Worm (Caenorhabditis elegans) whole organism, late embryonic: ENCODE measurements around the gene F37C12.21.

Experiments
- F13H6.1 ChIP-seq: sonication (generic microtip); optimal IDR thresholded peaks from 2 replicates; lab custom pipeline; 2016; ENCODE audit warnings: missing genetic modification characterization, missing compliant biosample characterization
- ahr-1 ChIP-seq: sonication (generic microtip); optimal IDR thresholded peaks from 2 replicates; lab custom pipeline; 2016; ENCODE audit warnings: missing genetic modification characterization, missing compliant biosample characterization
- ama-1 ChIP-seq: fragments of 150-350 bp; optimal IDR thresholded peaks from 2 replicates; lab custom pipeline; 2014
- ceh-18 ChIP-seq: sonication (generic microtip); optimal IDR thresholded peaks from 2 replicates; lab custom pipeline; 2016; ENCODE audit warnings: missing genetic modification characterization, missing compliant biosample characterization
- ceh-19 ChIP-seq: fragments of 200-800 bp; sonication (Bioruptor generic); optimal IDR thresholded peaks from 2 replicates; lab custom pipeline; 2018; ENCODE audit warnings: mild to moderate bottlenecking, missing genetic modification characterization, missing compliant biosample characterization
- ceh-2 ChIP-seq: sonication (generic microtip); optimal IDR thresholded peaks from 2 replicates; lab custom pipeline; 2016; ENCODE audit warnings: missing genotype, missing genetic modification characterization, missing compliant biosample characterization
- ceh-45 ChIP-seq: fragments of 200-800 bp; sonication (Bioruptor generic); IDR thresholded peaks from 2 replicates; pipeline ENCODE4 v1.3.6; 2022; ENCODE audit warnings: missing genetic modification reagents, missing genetic modification characterization, missing compliant biosample characterization
- ceh-48 ChIP-seq: sonication (generic microtip); optimal IDR thresholded peaks from 2 replicates; lab custom pipeline; 2016; ENCODE audit warnings: missing genetic modification characterization, inconsistent platforms, missing compliant biosample characterization
- ceh-6 ChIP-seq: fragments of 200-800 bp; sonication (Bioruptor generic); optimal IDR thresholded peaks from 2 replicates; lab custom pipeline; 2018; ENCODE audit warnings: mild to moderate bottlenecking, missing genetic modification characterization, missing compliant biosample characterization
- che-1 ChIP-seq: sonication (generic microtip); optimal IDR thresholded peaks from 2 replicates; lab custom pipeline; 2016; ENCODE audit warnings: mild to moderate bottlenecking, missing genetic modification characterization, missing compliant biosample characterization
- dve-1 ChIP-seq: sonication (generic microtip); optimal IDR thresholded peaks from 2 replicates; lab custom pipeline; 2017; ENCODE audit warnings: antibody characterized with exemption, mild to moderate bottlenecking, missing genetic modification characterization, missing compliant biosample characterization
- elt-2 ChIP-seq: sonication (generic microtip); optimal IDR thresholded peaks from 2 replicates; lab custom pipeline; 2016; ENCODE audit warnings: missing genetic modification reagents, missing genetic modification characterization, missing compliant biosample characterization
- elt-4 ChIP-seq: sonication (generic microtip); optimal IDR thresholded peaks from 2 replicates; lab custom pipeline; 2016; ENCODE audit warnings: missing genetic modification characterization, missing compliant biosample characterization
- ets-4 ChIP-seq: sonication (generic microtip); optimal IDR thresholded peaks from 2 replicates; lab custom pipeline; 2016; ENCODE audit warnings: missing genetic modification characterization, missing compliant biosample characterization
- eyg-1 ChIP-seq: sonication (generic microtip); optimal IDR thresholded peaks from 2 replicates; lab custom pipeline; 2016; ENCODE audit warnings: missing genotype, missing genetic modification characterization, missing compliant biosample characterization
- fax-1 ChIP-seq: sonication (generic microtip); optimal IDR thresholded peaks from 2 replicates; lab custom pipeline; 2016; ENCODE audit warnings: missing genotype, missing genetic modification characterization, missing compliant biosample characterization
- fkh-10 ChIP-seq: fragments of 150-350 bp; optimal IDR thresholded peaks from 2 replicates; lab custom pipeline; 2014; ENCODE audit warnings: missing biosample characterization, missing genetic modification reagents, missing genetic modification characterization
- fkh-6 ChIP-seq: sonication (generic microtip); optimal IDR thresholded peaks from 2 replicates; lab custom pipeline; 2016; ENCODE audit warnings: missing genetic modification characterization, missing compliant biosample characterization
- gmeb-2 ChIP-seq: sonication (generic microtip); optimal IDR thresholded peaks from 2 replicates; lab custom pipeline; 2016; ENCODE audit warnings: missing genetic modification characterization, inconsistent platforms, missing compliant biosample characterization
- hlh-13 ChIP-seq: fragments of 200-800 bp; sonication (Bioruptor generic); optimal IDR thresholded peaks from 2 replicates; lab custom pipeline; 2018; ENCODE audit warnings: mild to moderate bottlenecking, missing genetic modification characterization, missing compliant biosample characterization
- hlh-15 ChIP-seq: sonication (generic microtip); optimal IDR thresholded peaks from 2 replicates; lab custom pipeline; 2016; ENCODE audit warnings: missing genetic modification characterization, missing compliant biosample characterization
- hlh-30 ChIP-seq: sonication (generic microtip); optimal IDR thresholded peaks from 2 replicates; lab custom pipeline; 2017; ENCODE audit warnings: antibody characterized with exemption, missing genetic modification characterization, missing compliant biosample characterization; ENCODE audit not compliant: insufficient read depth
- hlh-8 ChIP-seq: sonication (generic microtip); optimal IDR thresholded peaks from 2 replicates; lab custom pipeline; 2016; ENCODE audit warnings: missing genotype, missing genetic modification characterization, missing compliant biosample characterization
- lim-6 ChIP-seq: sonication (generic microtip); optimal IDR thresholded peaks from 2 replicates; lab custom pipeline; 2016; ENCODE audit warnings: missing genetic modification characterization, missing compliant biosample characterization
- lin-11 ChIP-seq: fragments of 200-800 bp; sonication (Bioruptor generic); optimal IDR thresholded peaks from 2 replicates; lab custom pipeline; 2018; ENCODE audit warnings: mild to moderate bottlenecking, missing genetic modification characterization, missing compliant biosample characterization
- mec-3 ChIP-seq: sonication (generic microtip); optimal IDR thresholded peaks from 2 replicates; lab custom pipeline; 2016; ENCODE audit warnings: borderline replicate concordance, missing genetic modification characterization, missing compliant biosample characterization
- npax-4 ChIP-seq: sonication (generic microtip); optimal IDR thresholded peaks from 2 replicates; lab custom pipeline; 2016; ENCODE audit warnings: missing genetic modification characterization, missing compliant biosample characterization
- odd-2 ChIP-seq: sonication (generic microtip); optimal IDR thresholded peaks from 2 replicates; lab custom pipeline; 2017; ENCODE audit warnings: antibody characterized with exemption, mild to moderate bottlenecking, missing genetic modification characterization, missing compliant biosample characterization
- pag-3 ChIP-seq: sonication (generic microtip); optimal IDR thresholded peaks from 2 replicates; lab custom pipeline; 2016; ENCODE audit warnings: missing compliant biosample characterization, missing genetic modification characterization, borderline replicate concordance
- pat-9 ChIP-seq: fragments of 200-800 bp; sonication (Bioruptor generic); optimal IDR thresholded peaks from 2 replicates; lab custom pipeline; 2018; ENCODE audit warnings: mild to moderate bottlenecking, missing genetic modification characterization, moderate library complexity, missing compliant biosample characterization
- pha-2 ChIP-seq: sonication (generic microtip); optimal IDR thresholded peaks from 2 replicates; lab custom pipeline; 2017; ENCODE audit warnings: mild to moderate bottlenecking, missing genetic modification characterization, missing compliant biosample characterization
- pros-1 ChIP-seq: fragments of 150-350 bp; optimal IDR thresholded peaks from 2 replicates; lab custom pipeline; 2014; ENCODE audit warnings: missing biosample characterization, missing genetic modification reagents, missing genetic modification characterization
- sox-2 ChIP-seq: fragments of 200-800 bp; sonication (Bioruptor generic); IDR thresholded peaks from 2 replicates; pipeline ENCODE4 v1.3.6; 2022; ENCODE audit warnings: missing genetic modification reagents, missing genetic modification characterization, missing compliant biosample characterization
- sox-4 ChIP-seq: sonication (generic microtip); optimal IDR thresholded peaks from 2 replicates; lab custom pipeline; 2017; ENCODE audit warnings: mild to moderate bottlenecking, missing genetic modification characterization, inconsistent platforms, missing compliant biosample characterization
- syd-9 ChIP-seq: sonication (generic microtip); optimal IDR thresholded peaks from 2 replicates; lab custom pipeline; 2016; ENCODE audit warnings: mild to moderate bottlenecking, missing genetic modification characterization, moderate library complexity, missing compliant biosample characterization
- tbx-2 ChIP-seq: sonication (generic microtip); optimal IDR thresholded peaks from 2 replicates; lab custom pipeline; 2016; ENCODE audit warnings: missing genetic modification characterization, missing compliant biosample characterization
- tbx-7 ChIP-seq: sonication (generic microtip); optimal IDR thresholded peaks from 2 replicates; lab custom pipeline; 2016; ENCODE audit warnings: missing genotype, missing genetic modification characterization, missing compliant biosample characterization
- ttx-3 ChIP-seq: sonication (generic microtip); optimal IDR thresholded peaks from 2 replicates; lab custom pipeline; 2016; ENCODE audit warnings: missing genetic modification reagents, missing genetic modification characterization, missing compliant biosample characterization
- unc-3 ChIP-seq, 2 experiments: fragments of 200-800 bp in 1 of 2; sonication (Bioruptor generic) in 1 of 2; sonication (generic microtip) in 1 of 2; conservative IDR thresholded peaks in 1 of 2; optimal IDR thresholded peaks in 1 of 2; 2 replicates each; pipeline versions ENCODE4 v1.3.6 to Lab custom; 2016 to 2022; ENCODE audit warnings: missing compliant biosample characterization in 2 of 2, missing genetic modification characterization in 2 of 2, missing genetic modification reagents in 1 of 2
- unc-42 ChIP-seq: sonication (generic microtip); optimal IDR thresholded peaks from 2 replicates; lab custom pipeline; 2016; ENCODE audit warnings: missing genotype, missing genetic modification characterization, missing compliant biosample characterization
- unc-55 ChIP-seq: sonication (generic microtip); optimal IDR thresholded peaks from 2 replicates; lab custom pipeline; 2017; ENCODE audit warnings: missing biosample characterization, missing genetic modification reagents, missing genetic modification characterization
- unc-86 ChIP-seq: sonication (generic microtip); optimal IDR thresholded peaks from 2 replicates; lab custom pipeline; 2016; ENCODE audit warnings: missing genetic modification characterization, missing compliant biosample characterization
- ztf-16 ChIP-seq: sonication (generic microtip); optimal IDR thresholded peaks from 2 replicates; lab custom pipeline; 2017; ENCODE audit warnings: missing genetic modification characterization, missing compliant biosample characterization

F37C12.21 gene

DNA sequence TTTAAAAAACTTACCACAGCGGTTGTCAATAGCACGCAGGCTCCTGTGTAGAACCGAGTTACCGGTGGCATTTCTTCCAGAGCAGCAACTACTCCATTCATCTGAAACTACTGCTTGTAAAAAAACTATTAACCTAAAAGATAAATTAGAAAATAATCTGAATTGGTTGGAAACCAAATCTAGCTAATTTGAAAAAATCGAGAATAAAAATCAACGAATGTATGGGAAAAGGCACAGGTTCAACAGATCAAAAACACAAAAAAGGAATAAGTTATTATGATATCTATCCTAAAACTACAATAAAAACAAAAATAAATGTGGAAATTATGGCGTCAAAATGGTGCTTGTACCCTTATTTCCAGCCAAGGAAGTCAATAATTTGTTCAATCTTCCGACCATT, 34.9 kb downstream of the F37C12.21 start, which contains the start of gene der-2:
Gene der-2, minus strand, starts transcription at position 101 of the 400 bp plus-strand sequence.
- TF ChIP-seq tbx-2 (tag; lab: Kevin White, UChicago): no peak
- TF ChIP-seq ceh-45 (GFP tag; lab: Robert Waterston, UW): no peak
- no peak for TF ChIP-seq ahr-1 (tag; lab: Kevin White, UChicago)
- no peak for TF ChIP-seq elt-4 (tag; lab: Kevin White, UChicago)
- no peak for TF ChIP-seq ceh-19 (GFP tag; lab: Kevin White, UChicago)
- no peak for TF ChIP-seq ceh-2
- no peak for TF ChIP-seq pag-3 (tag; lab: Kevin White, UChicago)
- TF ChIP-seq mec-3 (tag; lab: Kevin White, UChicago): no peak
- no peak for TF ChIP-seq pros-1 (tag; lab: Kevin White, UChicago)
- no peak for TF ChIP-seq ama-1 (lab: Kevin White, UChicago)
- TF ChIP-seq lim-6 (tag; lab: Kevin White, UChicago): no peak
- TF ChIP-seq fkh-6: no peak
- TF ChIP-seq hlh-30 (tag; lab: Kevin White, UChicago): no peak
- no peak for TF ChIP-seq hlh-13
- TF ChIP-seq hlh-8 (tag; lab: Kevin White, UChicago): no peak
- no peak for TF ChIP-seq hlh-15
- no peak for TF ChIP-seq pha-2 (tag; lab: Kevin White, UChicago)
- no peak for TF ChIP-seq lin-11 (tag; lab: Kevin White, UChicago)

- no peak for TF ChIP-seq hlh-30 (tag; lab: Kevin White, UChicago)
- no peak for TF ChIP-seq ceh-48 (tag; lab: Kevin White, UChicago)
- no peak for TF ChIP-seq unc-42 (tag; lab: Kevin White, UChicago)
- no peak for TF ChIP-seq ets-4
- no peak for TF ChIP-seq che-1 (tag; lab: Kevin White, UChicago)
- TF ChIP-seq hlh-15: no peak
- no peak for TF ChIP-seq pat-9
- TF ChIP-seq ceh-18: no peak
- TF ChIP-seq dve-1: no peak
- TF ChIP-seq gmeb-2 (tag; lab: Kevin White, UChicago): no peak
- TF ChIP-seq hlh-13: no peak
- no peak for TF ChIP-seq tbx-7 (tag; lab: Kevin White, UChicago)
- no peak for TF ChIP-seq unc-55
- no peak for TF ChIP-seq sox-4 (tag; lab: Kevin White, UChicago)
- TF ChIP-seq ttx-3 (tag; lab: Kevin White, UChicago): no peak
- TF ChIP-seq sox-2 (GFP tag; lab: Robert Waterston, UW): no peak
- TF ChIP-seq fkh-6: no peak
- no peak for TF ChIP-seq pros-1 (tag; lab: Kevin White, UChicago)
- no peak for TF ChIP-seq fkh-10 (GFP tag; lab: Kevin White, UChicago)
Measured at ce11 chrIII:7226607-7227006, 38.5 kb downstream of the F37C12.21 start, which contains the start of gene hsp-75. Gene hsp-75, minus strand, starts transcription at chrIII:7226707.

ce11 chrIII:7229687-7230086, 41.5 kb downstream of the F37C12.21 start, which contains the start of gene R151.8:
Gene R151.8, minus strand, starts transcription at chrIII:7229787.
- TF ChIP-seq unc-3 (GFP tag; conservative IDR thresholded peaks at IDR 0.05; lab: Robert Waterston, UW): no peak
- TF ChIP-seq unc-3 (tag; optimal IDR thresholded peaks at IDR 0.05; lab: Kevin White, UChicago): no peak
- no peak for TF ChIP-seq ceh-6 (GFP tag; lab: Kevin White, UChicago)
- TF ChIP-seq syd-9 (tag; lab: Kevin White, UChicago): no peak
- TF ChIP-seq unc-86 (tag; lab: Kevin White, UChicago): no peak
- no peak for TF ChIP-seq F13H6.1 (tag; lab: Kevin White, UChicago)
- no peak for TF ChIP-seq ceh-18
- no peak for TF ChIP-seq eyg-1 (tag; lab: Kevin White, UChicago)
- TF ChIP-seq hlh-8 (tag; lab: Kevin White, UChicago): no peak
- no peak for TF ChIP-seq sox-2 (GFP tag; lab: Robert Waterston, UW)
- no peak for TF ChIP-seq pros-1 (tag; lab: Kevin White, UChicago)
- TF ChIP-seq elt-2 (tag; lab: Kevin White, UChicago): no peak
- no peak for TF ChIP-seq fax-1 (tag; lab: Kevin White, UChicago)
- no peak for TF ChIP-seq ama-1 (lab: Kevin White, UChicago)
- TF ChIP-seq ztf-16 (tag; lab: Kevin White, UChicago): no peak
- no peak for TF ChIP-seq odd-2 (tag; lab: Kevin White, UChicago)
- TF ChIP-seq npax-4: no peak
